Worm (Caenorhabditis elegans): ENCODE data around the gene acs-4.

acs-4 gene

DNA sequence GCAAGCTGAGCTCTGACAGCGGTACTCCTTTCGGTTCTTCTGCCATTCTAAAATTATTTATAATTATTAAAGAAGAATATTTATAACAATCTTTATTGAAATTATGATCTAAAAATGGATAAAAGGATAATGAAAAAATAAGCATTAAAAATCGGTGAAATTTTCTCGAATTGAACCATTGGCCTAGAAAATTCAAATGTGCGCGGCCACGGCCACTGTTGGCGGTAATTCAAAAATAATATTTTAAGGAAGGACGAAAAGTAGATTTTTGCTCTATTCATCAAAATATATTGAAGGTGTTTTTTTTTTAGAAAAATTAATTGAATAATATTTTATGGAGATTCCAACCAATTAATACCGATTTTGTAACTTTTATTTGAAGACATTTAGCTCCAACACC lies 31.2 kb downstream of the acs-4 start, which contains the start of gene pfd-5 (continued):
- peak in 1 of 2 experiments; percentile 84 for TF ChIP-seq ztf-11 (tag; optimal IDR thresholded peaks at IDR 0.05)
- peak; percentile 51 for TF ChIP-seq unc-86 (tag; optimal IDR thresholded peaks at IDR 0.05)
- peak; percentile 47 for TF ChIP-seq C04F5.9 (tag; optimal IDR thresholded peaks at IDR 0.05)
- TF ChIP-seq pax-3 (tag; optimal IDR thresholded peaks at IDR 0.05) = peak; percentile 81
- TF ChIP-seq pag-3 (tag; optimal IDR thresholded peaks at IDR 0.05; ENCODE audit: borderline replicate concordance, insufficient read depth) = peak; percentile 4
- TF ChIP-seq nhr-85 (tag) = peak; percentile 91
- peak; percentile 36 for TF ChIP-seq snpc-4 (tag; optimal IDR thresholded peaks at IDR 0.05)
- no peak for TF ChIP-seq unc-62 (GFP tag; optimal IDR thresholded peaks at IDR 0.05)
- peak; percentile 84 for TF ChIP-seq irx-1 (tag; optimal IDR thresholded peaks at IDR 0.05)
- no peak for TF ChIP-seq nhr-77 (tag; optimal IDR thresholded peaks at IDR 0.05)
- TF ChIP-seq nhr-12 (tag; optimal IDR thresholded peaks at IDR 0.05) = no peak
- TF ChIP-seq ceh-8 (GFP tag; optimal IDR thresholded peaks at IDR 0.05) = no peak
- TF ChIP-seq hpl-2 (GFP tag; optimal IDR thresholded peaks at IDR 0.05) = no peak
- TF ChIP-seq aly-2 (tag; optimal IDR thresholded peaks at IDR 0.05) = no peak
- TF ChIP-seq nhr-20 (tag; optimal IDR thresholded peaks at IDR 0.05) = peak; percentile 67
- peak; percentile 64 for TF ChIP-seq unc-98 (GFP tag; IDR thresholded peaks at IDR 0.05)
- peak; percentile 39 for TF ChIP-seq Y116A8C.19 (tag; optimal IDR thresholded peaks at IDR 0.05; ENCODE audit: borderline replicate concordance)
- TF ChIP-seq isw-1 (GFP tag; IDR thresholded peaks at IDR 0.05) = peak; percentile 67
- peak; percentile 76 for TF ChIP-seq fkh-4 (tag; optimal IDR thresholded peaks at IDR 0.05; ENCODE audit: borderline replicate concordance)
- TF ChIP-seq ceh-88 (GFP tag; IDR thresholded peaks at IDR 0.05) = peak; percentile 34; the same call in 1 of the 2 replicates
- TF ChIP-seq egl-27 (tag; optimal IDR thresholded peaks at IDR 0.05) = no peak
- TF ChIP-seq tlp-1 (tag; optimal IDR thresholded peaks at IDR 0.05) = no peak
- no peak for TF ChIP-seq aha-1 (tag; optimal IDR thresholded peaks at IDR 0.05)
- TF ChIP-seq nhr-90 (tag; optimal IDR thresholded peaks at IDR 0.05; ENCODE audit: poor library complexity) = peak; percentile 84
- TF ChIP-seq F16B12.6 (tag; optimal IDR thresholded peaks at IDR 0.05) = peak; percentile 10
- TF ChIP-seq zag-1 (tag; optimal IDR thresholded peaks at IDR 0.05) = no peak
- peak; percentile 25 for TF ChIP-seq lin-15B (tag; optimal IDR thresholded peaks at IDR 0.05)
- no peak for TF ChIP-seq ceh-63 (GFP tag; optimal IDR thresholded peaks at IDR 0.05)
- peak; percentile 12 for TF ChIP-seq unc-130 (tag; optimal IDR thresholded peaks at IDR 0.05)
- TF ChIP-seq sox-4 (tag; optimal IDR thresholded peaks at IDR 0.05) = peak; percentile 65
- no peak for TF ChIP-seq jun-1 (tag; optimal IDR thresholded peaks at IDR 0.05)
- peak; percentile 37 for TF ChIP-seq C16A3.4 (tag; optimal IDR thresholded peaks at IDR 0.05)
- peak; percentile 94 for TF ChIP-seq lir-3 (tag; optimal IDR thresholded peaks at IDR 0.05; ENCODE audit: poor library complexity)
- TF ChIP-seq nhr-28 (tag; optimal IDR thresholded peaks at IDR 0.05) = no peak
- no peak for TF ChIP-seq ama-1 (optimal IDR thresholded peaks at IDR 0.05)
- TF ChIP-seq ets-5 (GFP tag; IDR thresholded peaks at IDR 0.05) = no peak
- peak; percentile 82 to 84 for TF ChIP-seq lsy-2 (tag; optimal IDR thresholded peaks at IDR 0.05)
- TF ChIP-seq nhr-84 (tag; optimal IDR thresholded peaks at IDR 0.05) = no peak
- TF ChIP-seq lin-13 (GFP tag; optimal IDR thresholded peaks at IDR 0.05) = peak; percentile 49
- no peak for TF ChIP-seq efl-3 (GFP tag; optimal IDR thresholded peaks at IDR 0.05)
- no peak for TF ChIP-seq mab-9 (GFP tag; IDR thresholded peaks at IDR 0.05)
- peak; percentile 79 for TF ChIP-seq mep-1 (tag; optimal IDR thresholded peaks at IDR 0.05)
- TF ChIP-seq ceh-90 (tag; optimal IDR thresholded peaks at IDR 0.05) = peak; percentile 93
- TF ChIP-seq vab-15 (tag; optimal IDR thresholded peaks at IDR 0.05) = no peak
- TF ChIP-seq hlh-4 (tag; optimal IDR thresholded peaks at IDR 0.05) = no peak
- peak; percentile 90 to 96 (median 93) for TF ChIP-seq dpl-1 (GFP tag; optimal IDR thresholded peaks at IDR 0.05)
- TF ChIP-seq nhr-237 (tag; optimal IDR thresholded peaks at IDR 0.05) = no peak
- peak; percentile 77 for TF ChIP-seq xbp-1 (tag; optimal IDR thresholded peaks at IDR 0.05)
- TF ChIP-seq nhr-19 (GFP tag; conservative IDR thresholded peaks at IDR 0.05) = peak; percentile 77
- TF ChIP-seq ceh-82 (tag; optimal IDR thresholded peaks at IDR 0.05) = peak; percentile 46 to 66 (median 51)
- peak; percentile 81 for TF ChIP-seq egl-13 (tag; optimal IDR thresholded peaks at IDR 0.05)
- TF ChIP-seq ces-1 (GFP tag; optimal IDR thresholded peaks at IDR 0.05) = no peak
- TF ChIP-seq blmp-1 (tag; optimal IDR thresholded peaks at IDR 0.05) = peak; percentile 49
- TF ChIP-seq lin-35 (GFP tag; optimal IDR thresholded peaks at IDR 0.05) = peak; percentile 96 to 97
